Worm (Caenorhabditis elegans): ENCODE results near the gene C10C6.7.

ce11 chrIV:11465125-11465524, 2.2 kb downstream of the C10C6.7 start, which contains the start of gene C10C6.3:
- no peak for TF ChIP-seq rcor-1 (GFP tag; IDR thresholded peaks at IDR 0.05)
- no peak for TF ChIP-seq nfya-1 (tag; optimal IDR thresholded peaks at IDR 0.05; ENCODE audit: borderline replicate concordance, insufficient read depth)
- no peak for TF ChIP-seq unc-62 (GFP tag; optimal IDR thresholded peaks at IDR 0.05)

Data from whole organism, young adult.